Worm (Caenorhabditis elegans): ENCODE results near the gene rabr-3.

ce11 chrV:16218972-16219757 is 23.7 kb downstream of the rabr-3 start, which contains the start of gene glc-1:
- TF ChIP-seq nhr-77 (tag; optimal IDR thresholded peaks at IDR 0.05) (no peak), ztf-11 (tag; optimal IDR thresholded peaks at IDR 0.05) (no peak)

All from whole organism, L3 larva.